Fruit fly (Drosophila melanogaster): ENCODE measurements around the gene CG31142.
A peak's percentile ranks its signal among the peaks of the same experiment; 100 is the strongest.

CG31142 gene

DNA sequence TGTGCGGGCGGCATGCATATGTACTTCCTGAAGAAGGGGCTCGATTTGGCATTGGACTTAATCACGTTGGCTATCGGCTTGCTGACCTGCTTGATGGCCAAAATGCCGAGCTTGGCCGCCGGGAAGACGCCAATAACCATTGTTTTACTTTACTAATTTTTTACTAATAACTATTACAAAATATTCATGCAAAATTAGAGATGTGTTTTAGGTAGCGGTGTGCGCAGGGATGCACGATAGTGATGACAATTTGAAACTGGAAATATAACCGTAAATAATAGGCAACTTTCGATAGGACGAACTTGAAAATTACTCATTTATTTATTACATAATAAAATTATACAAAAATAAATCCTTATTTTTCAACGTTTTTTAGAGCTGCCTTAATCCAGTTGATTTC lies 1.6 kb upstream of the CG31142 start, which contains the start of gene CG13601 (continued):
- TF ChIP-seq wor (GFP tag; IDR thresholded peaks at IDR 0.05) = no peak
- no peak for TF ChIP-seq Vsx1 (GFP tag; optimal IDR thresholded peaks at IDR 0.05)
- no peak for TF ChIP-seq CG18476 (GFP tag; optimal IDR thresholded peaks at IDR 0.05)
- no peak for TF ChIP-seq HLH54F (GFP tag; optimal IDR thresholded peaks at IDR 0.05)
- no peak for TF ChIP-seq kah (GFP tag; optimal IDR thresholded peaks at IDR 0.05)
- TF ChIP-seq schlank (tag; optimal IDR thresholded peaks at IDR 0.05) = no peak
- TF ChIP-seq D19B (GFP tag; optimal IDR thresholded peaks at IDR 0.05) = no peak
- peak; percentile 18 for TF ChIP-seq Dek (tag; optimal IDR thresholded peaks at IDR 0.05)
- peak; percentile 33 for TF ChIP-seq CG15269 (tag; optimal IDR thresholded peaks at IDR 0.05)
- peak; percentile 30 for TF ChIP-seq Dp (GFP tag; optimal IDR thresholded peaks at IDR 0.05)
- TF ChIP-seq CG7928 (GFP tag; optimal IDR thresholded peaks at IDR 0.05) = peak; percentile 54
- peak; percentile 40; the same call in 1 of the 2 replicates for TF ChIP-seq ato (GFP tag; IDR thresholded peaks at IDR 0.05; ENCODE audit: partially characterized antibody)
- no peak for TF ChIP-seq shn (GFP tag; optimal IDR thresholded peaks at IDR 0.05)
- TF ChIP-seq CG10147 (GFP tag; optimal IDR thresholded peaks at IDR 0.05) = no peak
- no peak for TF ChIP-seq Camta (GFP tag; optimal IDR thresholded peaks at IDR 0.05)
- TF ChIP-seq CG9215 (GFP tag; IDR thresholded peaks at IDR 0.05) = no peak
- no peak for TF ChIP-seq CG6765 (GFP tag; optimal IDR thresholded peaks at IDR 0.05)
- TF ChIP-seq bcd (GFP tag; optimal IDR thresholded peaks at IDR 0.05) = no peak
- peak; percentile 14 for TF ChIP-seq vfl (GFP tag; optimal IDR thresholded peaks at IDR 0.05)
- TF ChIP-seq Xrp1 (GFP tag; IDR thresholded peaks at IDR 0.05) = no peak
- peak; percentile 64; the same call in 2 of the 3 replicates for TF ChIP-seq CG11456 (GFP tag; IDR thresholded peaks at IDR 0.05)
- TF ChIP-seq Dad (GFP tag; optimal IDR thresholded peaks at IDR 0.05) = peak; percentile 15
- TF ChIP-seq crc (GFP tag; optimal IDR thresholded peaks at IDR 0.05) = no peak
- peak; percentile 4 for TF ChIP-seq gcm (GFP tag; optimal IDR thresholded peaks at IDR 0.05)
- no peak for TF ChIP-seq luna (GFP tag; optimal IDR thresholded peaks at IDR 0.05)
- TF ChIP-seq cwo (GFP tag; optimal IDR thresholded peaks at IDR 0.05) = no peak
- TF ChIP-seq gce (GFP tag; IDR thresholded peaks at IDR 0.05) = no peak
- no peak for TF ChIP-seq org-1 (GFP tag; optimal IDR thresholded peaks at IDR 0.05)
- no peak for TF ChIP-seq jing (GFP tag; optimal IDR thresholded peaks at IDR 0.05)
- no peak for TF ChIP-seq rib (GFP tag; IDR thresholded peaks at IDR 0.05)
- no peak for TF ChIP-seq sens-2 (GFP tag; IDR thresholded peaks at IDR 0.05)
- TF ChIP-seq vnd (GFP tag; IDR thresholded peaks at IDR 0.05; ENCODE audit: partially characterized antibody) = peak; percentile 71
- TF ChIP-seq ewg (GFP tag; optimal IDR thresholded peaks at IDR 0.05) = peak; percentile 39
- TF ChIP-seq CkIIα-i1 (GFP tag; IDR thresholded peaks at IDR 0.05) = no peak
- TF ChIP-seq dan (GFP tag; IDR thresholded peaks at IDR 0.05) = no peak
- TF ChIP-seq Dip2 (GFP tag; IDR thresholded peaks at IDR 0.05) = no peak
- no peak for TF ChIP-seq CG10321 (GFP tag; IDR thresholded peaks at IDR 0.05)
- TF ChIP-seq trh (GFP tag; optimal IDR thresholded peaks at IDR 0.05) = no peak
- TF ChIP-seq CG5180 (GFP tag; optimal IDR thresholded peaks at IDR 0.05) = no peak
- TF ChIP-seq CG32767 (GFP tag; IDR thresholded peaks at IDR 0.05) = no peak
- TF ChIP-seq Six4 (GFP tag; optimal IDR thresholded peaks at IDR 0.05) = no peak
- TF ChIP-seq CG31388 (GFP tag; optimal IDR thresholded peaks at IDR 0.05) = no peak
- no peak for TF ChIP-seq CG12236 (GFP tag; optimal IDR thresholded peaks at IDR 0.05)
- no peak for TF ChIP-seq CG8765 (GFP tag; IDR thresholded peaks at IDR 0.05)
- no peak for TF ChIP-seq CG4360 (GFP tag; IDR thresholded peaks at IDR 0.05)
- TF ChIP-seq Lpt (GFP tag; optimal IDR thresholded peaks at IDR 0.05) = no peak
- no peak for TF ChIP-seq CG9609 (GFP tag; optimal IDR thresholded peaks at IDR 0.05)
- TF ChIP-seq Ada2b (GFP tag; IDR thresholded peaks at IDR 0.05) = no peak
- TF ChIP-seq aop (GFP tag; IDR thresholded peaks at IDR 0.05) = no peak
- TF ChIP-seq CG11504 (tag; optimal IDR thresholded peaks at IDR 0.05) = no peak
- no peak for TF ChIP-seq Ssrp (tag; optimal IDR thresholded peaks at IDR 0.05)
- peak; percentile 84 for TF ChIP-seq Sry-δ (GFP tag; optimal IDR thresholded peaks at IDR 0.05)
- no peak for TF ChIP-seq fd64A (GFP tag; optimal IDR thresholded peaks at IDR 0.05)

All from whole organism, embryonic.